Fruit fly (Drosophila melanogaster) whole organism, embryonic: ENCODE measurements around the gene CG18545.
A peak's percentile ranks its signal among the peaks of the same experiment; 100 is the strongest.

Experiments used
- BEAF-32 ChIP-seq: fragments of 200-800 bp; sonication (Bioruptor generic); optimal IDR thresholded peaks from 3 replicates; lab custom pipeline; 2017; ENCODE audit warnings: missing biosample characterization, missing genetic modification characterization, mild to moderate bottlenecking, moderate library complexity, missing genetic modification reagents
- Bgb ChIP-seq: fragments of 200-800 bp; sonication (Bioruptor generic); IDR thresholded peaks from 2 replicates; pipeline ENCODE4 v1.3.6; 2022; ENCODE audit warnings: missing biosample characterization, missing genetic modification characterization; ENCODE audit not compliant: partially characterized antibody
- CG11456 ChIP-seq: fragments of 200-800 bp; sonication (Bioruptor generic); IDR thresholded peaks from 3 replicates; pipeline ENCODE4 v1.3.6; 2022; ENCODE audit warnings: missing biosample characterization, missing genetic modification characterization
- CG11695 ChIP-seq: fragments of 200-800 bp; sonication (Bioruptor generic); IDR thresholded peaks from 3 replicates; pipeline ENCODE4 v1.3.6; 2022; ENCODE audit warnings: missing biosample characterization, missing genetic modification characterization
- CG11696 ChIP-seq: fragments of 200-800 bp; sonication (Bioruptor generic); IDR thresholded peaks from 2 replicates; pipeline ENCODE4 v1.3.6; 2022; ENCODE audit warnings: missing biosample characterization, missing genetic modification characterization
- CG11723 ChIP-seq: fragments of 200-800 bp; sonication (Bioruptor generic); optimal IDR thresholded peaks from 2 replicates; lab custom pipeline; 2017; ENCODE audit warnings: missing biosample characterization, mild to moderate bottlenecking, missing genetic modification characterization
- CG12155 ChIP-seq: fragments of 200-800 bp; sonication (Bioruptor generic); optimal IDR thresholded peaks from 3 replicates; lab custom pipeline; 2016; ENCODE audit warnings: missing biosample characterization, missing genetic modification characterization
- CG12219 ChIP-seq: fragments of 200-800 bp; sonication (Bioruptor generic); optimal IDR thresholded peaks from 3 replicates; lab custom pipeline; 2018; ENCODE audit warnings: missing biosample characterization, mild to moderate bottlenecking, missing genetic modification characterization
- CG12659 ChIP-seq: fragments of 200-800 bp; sonication (Bioruptor generic); optimal IDR thresholded peaks from 3 replicates; lab custom pipeline; 2017; ENCODE audit warnings: mild to moderate bottlenecking, missing biosample characterization, missing genetic modification reagents, missing genetic modification characterization
- CG13287 ChIP-seq: fragments of 200-800 bp; sonication (Bioruptor generic); IDR thresholded peaks from 2 replicates; pipeline ENCODE4 v1.3.6; 2022; ENCODE audit warnings: missing biosample characterization, missing genetic modification characterization; ENCODE audit not compliant: partially characterized antibody
- CG14710 ChIP-seq: fragments of 200-800 bp; sonication (Bioruptor generic); optimal IDR thresholded peaks from 3 replicates; lab custom pipeline; 2019; ENCODE audit warnings: missing biosample characterization, mild to moderate bottlenecking, missing genetic modification characterization, moderate library complexity
- CG1832 ChIP-seq: fragments of 200-800 bp; sonication (Bioruptor generic); optimal IDR thresholded peaks from 2 replicates; lab custom pipeline; 2017; ENCODE audit warnings: missing biosample characterization, mild to moderate bottlenecking, missing genetic modification characterization, inconsistent platforms
- CG2129 ChIP-seq: fragments of 200-800 bp; sonication (Bioruptor generic); IDR thresholded peaks from 2 replicates; pipeline ENCODE4 v1.3.6; 2022; ENCODE audit warnings: missing biosample characterization, missing genetic modification characterization; ENCODE audit not compliant: partially characterized antibody
- CG34224 ChIP-seq: fragments of 200-800 bp; sonication (Bioruptor generic); IDR thresholded peaks from 3 replicates; pipeline ENCODE4 v1.3.6; 2022; ENCODE audit warnings: missing biosample characterization, missing genetic modification characterization; ENCODE audit not compliant: partially characterized antibody
- CG6791 ChIP-seq: fragments of 200-800 bp; sonication (Bioruptor generic); IDR thresholded peaks from 3 replicates; pipeline ENCODE4 v1.3.6; 2022; ENCODE audit warnings: missing biosample characterization, missing genetic modification characterization; ENCODE audit not compliant: partially characterized antibody
- CG7963 ChIP-seq: fragments of 200-800 bp; sonication (Bioruptor generic); IDR thresholded peaks from 3 replicates; pipeline ENCODE4 v1.3.6; 2022; ENCODE audit warnings: missing biosample characterization, missing genetic modification characterization; ENCODE audit not compliant: partially characterized antibody
- CHES-1-like ChIP-seq: fragments of 200-800 bp; sonication (Bioruptor generic); optimal IDR thresholded peaks from 2 replicates; lab custom pipeline; 2016; ENCODE audit warnings: missing biosample characterization, missing genetic modification characterization
- D ChIP-seq, 2 experiments: fragments of 200-800 bp in 1 of 2; fragments of >200 bp in 1 of 2; sonication (Bioruptor generic) in 1 of 2; optimal IDR thresholded peaks; 2 replicates in 1 of 2; 3 replicates in 1 of 2; lab custom pipeline; 2017; ENCODE audit warnings: mild to moderate bottlenecking in 1 of 2, missing biosample characterization in 1 of 2, missing genetic modification characterization in 1 of 2, missing genetic modification reagents in 1 of 2
- Dll ChIP-seq: fragments of 200-800 bp; sonication (Bioruptor generic); IDR thresholded peaks from 4 replicates; pipeline ENCODE4 v1.3.6; 2022; ENCODE audit warnings: missing biosample characterization, missing genetic modification characterization; ENCODE audit not compliant: partially characterized antibody
- Dp ChIP-seq: fragments of 200-800 bp; sonication (Bioruptor generic); optimal IDR thresholded peaks from 2 replicates; lab custom pipeline; 2018; ENCODE audit warnings: missing biosample characterization, mild to moderate bottlenecking, missing genetic modification characterization, moderate library complexity
- Dref ChIP-seq: fragments of 200-800 bp; sonication (Bioruptor generic); IDR thresholded peaks from 2 replicates; pipeline ENCODE4 v1.3.6; 2022; ENCODE audit warnings: missing biosample characterization, missing genetic modification characterization
- E2f2 ChIP-seq: fragments of 200-800 bp; sonication (Bioruptor generic); IDR thresholded peaks from 2 replicates; pipeline ENCODE4 v1.3.6; 2022; ENCODE audit warnings: missing biosample characterization, missing genetic modification characterization
- Ets97D ChIP-seq: fragments of 200-800 bp; sonication (Bioruptor generic); optimal IDR thresholded peaks from 3 replicates; lab custom pipeline; 2016; ENCODE audit warnings: missing biosample characterization, missing genetic modification characterization
- Kr ChIP-seq: fragments of 200-800 bp; sonication (Bioruptor generic); optimal IDR thresholded peaks from 2 replicates; lab custom pipeline; 2017; ENCODE audit warnings: missing biosample characterization, mild to moderate bottlenecking, missing genetic modification characterization
- Rfx ChIP-seq: fragments of 200-800 bp; sonication (Bioruptor generic); IDR thresholded peaks from 2 replicates; pipeline ENCODE4 v1.3.6; 2022; ENCODE audit warnings: missing biosample characterization, missing genetic modification characterization
- Scr ChIP-seq: fragments of 200-800 bp; sonication (Bioruptor generic); IDR thresholded peaks from 2 replicates; pipeline ENCODE4 v1.3.6; 2022; ENCODE audit warnings: missing biosample characterization, missing genetic modification characterization; ENCODE audit not compliant: partially characterized antibody
- Stat92E ChIP-seq, 3 experiments: fragments of >200 bp in 2 of 3; fragments of 200-800 bp in 1 of 3; sonication (Bioruptor generic) in 1 of 3; optimal IDR thresholded peaks; 2 replicates each; lab custom pipeline; 2017 to 2019; ENCODE audit warnings: missing biosample characterization in 3 of 3, missing genetic modification characterization in 3 of 3, mild to moderate bottlenecking in 1 of 3, moderate library complexity in 1 of 3
- YL-1 ChIP-seq: fragments of 200-800 bp; sonication (Bioruptor generic); optimal IDR thresholded peaks from 3 replicates; lab custom pipeline; 2017; ENCODE audit warnings: missing biosample characterization, mild to moderate bottlenecking, missing genetic modification characterization
- ato ChIP-seq: fragments of 200-800 bp; sonication (Bioruptor generic); IDR thresholded peaks from 2 replicates; pipeline ENCODE4 v1.3.6; 2022; ENCODE audit warnings: missing biosample characterization, missing genetic modification characterization; ENCODE audit not compliant: partially characterized antibody
- az2 ChIP-seq: fragments of 200-800 bp; sonication (Bioruptor generic); optimal IDR thresholded peaks from 3 replicates; lab custom pipeline; 2016; ENCODE audit warnings: missing biosample characterization, missing genetic modification characterization
- bbx ChIP-seq: fragments of 200-800 bp; sonication (Bioruptor generic); IDR thresholded peaks from 2 replicates; pipeline ENCODE4 v1.3.6; 2022; ENCODE audit warnings: missing biosample characterization, missing genetic modification characterization; ENCODE audit not compliant: partially characterized antibody
- cg ChIP-seq: fragments of 200-800 bp; sonication (Bioruptor generic); optimal IDR thresholded peaks from 3 replicates; lab custom pipeline; 2019; ENCODE audit warnings: missing biosample characterization, mild to moderate bottlenecking, missing genetic modification characterization, moderate library complexity
- chinmo ChIP-seq: fragments of 200-800 bp; sonication (Bioruptor generic); IDR thresholded peaks from 4 replicates; pipeline ENCODE4 v1.3.6; 2022; ENCODE audit warnings: missing biosample characterization, missing genetic modification characterization; ENCODE audit not compliant: partially characterized antibody
- crp ChIP-seq, 2 experiments: fragments of 200-800 bp; sonication (Bioruptor generic); optimal IDR thresholded peaks; 2 replicates in 1 of 2; 3 replicates in 1 of 2; lab custom pipeline; 2017; ENCODE audit warnings: missing biosample characterization in 2 of 2, missing genetic modification characterization in 2 of 2, mild to moderate bottlenecking in 1 of 2, moderate library complexity in 1 of 2
- inv ChIP-seq: fragments of 200-800 bp; sonication (Bioruptor generic); IDR thresholded peaks from 2 replicates; pipeline ENCODE4 v1.3.6; 2022; ENCODE audit warnings: missing biosample characterization, missing genetic modification characterization; ENCODE audit not compliant: partially characterized antibody
- mld ChIP-seq: fragments of 200-800 bp; sonication (Bioruptor generic); IDR thresholded peaks from 3 replicates; pipeline ENCODE4 v1.3.6; 2022; ENCODE audit warnings: missing biosample characterization, missing genetic modification characterization; ENCODE audit not compliant: partially characterized antibody
- pzg ChIP-seq: fragments of 200-800 bp; sonication (Bioruptor generic); optimal IDR thresholded peaks from 3 replicates; lab custom pipeline; 2018; ENCODE audit warnings: missing biosample characterization, mild to moderate bottlenecking, missing genetic modification characterization, moderate library complexity
- shn ChIP-seq: fragments of 200-800 bp; sonication (Bioruptor generic); optimal IDR thresholded peaks from 3 replicates; lab custom pipeline; 2016; ENCODE audit warnings: missing biosample characterization, missing genetic modification characterization
- sna ChIP-seq: fragments of 200-800 bp; sonication (Bioruptor generic); IDR thresholded peaks from 2 replicates; pipeline ENCODE4 v1.3.6; 2022; ENCODE audit warnings: missing biosample characterization, missing genetic modification characterization; ENCODE audit not compliant: partially characterized antibody
- tll ChIP-seq, 2 experiments: fragments of 200-800 bp in 1 of 2; fragments of >200 bp in 1 of 2; sonication (Bioruptor generic) in 1 of 2; optimal IDR thresholded peaks; 2 replicates each; lab custom pipeline; 2017 to 2019; ENCODE audit warnings: missing biosample characterization in 2 of 2, missing genetic modification characterization in 2 of 2, mild to moderate bottlenecking in 1 of 2, moderate library complexity in 1 of 2
- tna ChIP-seq: fragments of 200-800 bp; sonication (Bioruptor generic); IDR thresholded peaks from 2 replicates; pipeline ENCODE4 v1.3.6; 2022; ENCODE audit warnings: missing biosample characterization, missing genetic modification characterization; ENCODE audit not compliant: partially characterized antibody
- toy ChIP-seq: fragments of 200-800 bp; sonication (Bioruptor generic); IDR thresholded peaks from 2 replicates; pipeline ENCODE4 v1.3.6; 2022; ENCODE audit warnings: missing biosample characterization, missing genetic modification characterization
- twi ChIP-seq: fragments of 200-800 bp; optimal IDR thresholded peaks from 2 replicates; lab custom pipeline; 2019; ENCODE audit warnings: missing biosample characterization, mild to moderate bottlenecking, missing genetic modification characterization, moderate library complexity
- unc-4 ChIP-seq: fragments of 200-800 bp; sonication (Bioruptor generic); IDR thresholded peaks from 2 replicates; pipeline ENCODE4 v1.3.6; 2022; ENCODE audit warnings: missing biosample characterization, missing genetic modification characterization; ENCODE audit not compliant: partially characterized antibody

CG18545 gene

dm6 chr3R:10330734-10331642 lies 9.8 kb upstream of the CG18545 start, which contains the start of the genes Bruce and CG12818 (continued):
- TF ChIP-seq Bgb (peak; percentile 79), CHES-1-like (GFP tag; lab: Kevin White, UChicago) (peak; percentile 47), ato (peak; percentile 86), mld (GFP tag; lab: Robert Waterston, UW) (peak; percentile 64; the same call in 1 of the 3 replicates), az2 (GFP tag; lab: Kevin White, UChicago) (no peak), CG12659 (peak; percentile 50), inv (GFP tag; lab: Robert Waterston, UW) (peak; percentile 64), Scr (GFP tag; lab: Robert Waterston, UW) (peak; percentile 75), D (optimal IDR thresholded peaks at IDR 0.05; lab: Kevin White, UChicago) (peak; percentile 26), D (GFP tag; optimal IDR thresholded peaks at IDR 0.05; lab: Kevin White, UChicago) (no peak), CG11696 (no peak), Stat92E (GFP tag; optimal IDR thresholded peaks at IDR 0.05; lab: Kevin White, UChicago) (peak in 1 of 3 experiments; percentile 50), Dp (peak; percentile 50), tll (GFP tag; optimal IDR thresholded peaks at IDR 0.05; lab: Kevin White, UChicago) (no peak), CG13287 (GFP tag; lab: Robert Waterston, UW) (peak; percentile 82), cg (GFP tag; lab: Kevin White, UChicago) (peak; percentile 71), Rfx (GFP tag; lab: Robert Waterston, UW) (peak; percentile 64), CG12155 (GFP tag; lab: Kevin White, UChicago) (no peak), CG11695 (no peak), bbx (GFP tag; lab: Robert Waterston, UW) (peak; percentile 74), CG1832 (GFP tag; lab: Kevin White, UChicago) (no peak), CG7963 (GFP tag; lab: Robert Waterston, UW) (peak; percentile 91), chinmo (GFP tag; lab: Robert Waterston, UW) (peak; percentile 64; the same call in 1 of the 4 replicates), CG14710 (tag; lab: Kevin White, UChicago) (peak; percentile 63), pzg (peak; percentile 77), E2f2 (GFP tag; lab: Robert Waterston, UW) (peak; percentile 59; the same call in 1 of the 2 replicates), crp (GFP tag; optimal IDR thresholded peaks at IDR 0.05; lab: Kevin White, UChicago) (peak in 1 of 2 experiments; percentile 68), sna (GFP tag; lab: Robert Waterston, UW) (peak; percentile 83), unc-4 (GFP tag; lab: Robert Waterston, UW) (peak; percentile 59), Dref (peak; percentile 89), CG6791 (GFP tag; lab: Robert Waterston, UW) (peak; percentile 76), CG12219 (GFP tag; lab: Kevin White, UChicago) (no peak), BEAF-32 (GFP tag; lab: Kevin White, UChicago) (peak; percentile 53), Ets97D (GFP tag; lab: Kevin White, UChicago) (peak; percentile 64), CG11456 (no peak), twi (tag; lab: Kevin White, UChicago) (no peak), CG2129 (GFP tag; lab: Robert Waterston, UW) (peak; percentile 51), tna (GFP tag; lab: Robert Waterston, UW) (peak; percentile 93), shn (GFP tag; lab: Kevin White, UChicago) (no peak), Dll (GFP tag; lab: Robert Waterston, UW) (peak; percentile 82), toy (no peak), CG34224 (GFP tag; lab: Robert Waterston, UW) (peak; percentile 68), Kr (GFP tag; lab: Kevin White, UChicago) (no peak), CG11723 (GFP tag; lab: Kevin White, UChicago) (no peak), YL-1 (GFP tag; lab: Kevin White, UChicago) (peak; percentile 76)
